Fruit fly (Drosophila melanogaster): ENCODE results near the gene Ku80.

dm6 chr2L:15761409-15762407 is 9.3 kb downstream of the Ku80 start:
- TF ChIP-seq psq (optimal IDR thresholded peaks at IDR 0.05) (no peak), Dll (optimal IDR thresholded peaks at IDR 0.05) (no peak), usp (GFP tag; optimal IDR thresholded peaks at IDR 0.05) (no peak), pan (optimal IDR thresholded peaks at IDR 0.05) (no peak), EcR (GFP tag; optimal IDR thresholded peaks at IDR 0.05) (no peak), CG8478 (optimal IDR thresholded peaks at IDR 0.05) (no peak)
